Worm (Caenorhabditis elegans) whole organism, midembryonic: ENCODE measurements around the gene K07E3.2.

Experiments
- ref-1 ChIP-seq: fragments of 200-800 bp; sonication (Bioruptor generic); conservative IDR thresholded peaks from 2 replicates; pipeline ENCODE4 v1.3.6; 2022; ENCODE audit warnings: missing genetic modification reagents, missing genetic modification characterization, missing compliant biosample characterization
- ztf-29 ChIP-seq: fragments of 200-800 bp; sonication (Bioruptor generic); IDR thresholded peaks from 2 replicates; pipeline ENCODE4 v1.3.6; 2022; ENCODE audit warnings: missing genetic modification reagents, missing genetic modification characterization, missing compliant biosample characterization

- no peak for TF ChIP-seq ref-1
- TF ChIP-seq ztf-29 (GFP tag; lab: Robert Waterston, UW), result no peak
Measured at ce11 chrX:8074527-8074926, 29.6 kb upstream of the K07E3.2 start.
